Worm (Caenorhabditis elegans): ENCODE measurements around the gene chdh-1.

- no peak for TF ChIP-seq nfya-1 (tag; optimal IDR thresholded peaks at IDR 0.05; ENCODE audit: insufficient read depth)
- TF ChIP-seq aly-2 (tag; optimal IDR thresholded peaks at IDR 0.05), result no peak
- TF ChIP-seq nhr-76 (tag; optimal IDR thresholded peaks at IDR 0.05), result no peak
Measured at ce11 chrII:8710317-8710716, 11.6 kb upstream of the chdh-1 start, which contains the start of gene srg-15.
